Worm (Caenorhabditis elegans): ENCODE data around the gene F13D11.4.

- TF ChIP-seq ama-1 (optimal IDR thresholded peaks at IDR 0.05): no peak
- TF ChIP-seq aly-1 (tag; optimal IDR thresholded peaks at IDR 0.05): no peak
- no peak for TF ChIP-seq sea-1 (GFP tag; conservative IDR thresholded peaks at IDR 0.05)
- no peak for TF ChIP-seq tra-4 (tag; optimal IDR thresholded peaks at IDR 0.05)
- TF ChIP-seq flt-1 (GFP tag; IDR thresholded peaks at IDR 0.05): no peak
- no peak for TF ChIP-seq scrt-1 (GFP tag; IDR thresholded peaks at IDR 0.05)
- no peak for TF ChIP-seq pes-1 (GFP tag; IDR thresholded peaks at IDR 0.05)
- TF ChIP-seq hmbx-1 (tag; optimal IDR thresholded peaks at IDR 0.05): no peak
- no peak for TF ChIP-seq ceh-36 (tag; optimal IDR thresholded peaks at IDR 0.05)
Measured at ce11 chrX:5839143-5839542, 4.5 kb upstream of the F13D11.4 start.

Measured in whole organism, early embryonic.